Worm (Caenorhabditis elegans) whole organism, L1 larva: ENCODE data around the gene Y60C6A.2.

Experiments used
- blmp-1 ChIP-seq: fragments of 150-350 bp; optimal IDR thresholded peaks from 2 replicates; lab custom pipeline; 2014; ENCODE audit warnings: missing biosample characterization, missing genetic modification characterization
- nhr-11 ChIP-seq: fragments of 150-350 bp; optimal IDR thresholded peaks from 2 replicates; lab custom pipeline; 2014; ENCODE audit warnings: missing biosample characterization, missing genetic modification characterization
- nhr-28 ChIP-seq: fragments of 150-350 bp; optimal IDR thresholded peaks from 2 replicates; lab custom pipeline; 2014; ENCODE audit warnings: missing biosample characterization, missing genetic modification characterization

DNA sequence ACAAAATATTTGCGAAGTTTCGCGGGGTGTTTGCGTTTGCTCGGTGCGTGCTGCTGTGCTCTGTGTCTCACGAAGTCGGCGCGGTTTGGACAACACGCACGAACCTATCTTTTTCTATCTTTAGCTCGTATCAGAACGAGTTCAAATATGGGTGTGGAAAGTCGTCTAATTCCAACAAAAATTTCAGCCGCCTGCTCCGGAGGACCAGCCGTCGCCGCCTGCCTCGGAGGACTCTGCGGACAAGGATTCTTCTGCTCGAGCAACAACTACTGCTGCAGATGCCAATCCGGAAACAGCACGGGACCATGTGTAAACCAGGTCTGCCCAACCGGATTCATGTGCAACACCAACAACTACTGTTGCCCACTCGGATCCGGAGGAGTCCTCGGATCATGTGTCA lies 16.7 kb upstream of the Y60C6A.2 start:
- TF ChIP-seq blmp-1 (tag; lab: Kevin White, UChicago), result no peak
- TF ChIP-seq nhr-11 (tag; lab: Kevin White, UChicago), result no peak
- TF ChIP-seq nhr-28 (tag; lab: Kevin White, UChicago), result no peak
